Worm (Caenorhabditis elegans) whole organism, mixed stage, embryonic: ENCODE results near the gene ZK550.6.

Experiments
- M03D4.4 ChIP-seq: sonication (generic microtip); optimal IDR thresholded peaks from 2 replicates; lab custom pipeline; 2017; ENCODE audit warnings: mild to moderate bottlenecking, missing genetic modification characterization, missing compliant biosample characterization
- bed-3 ChIP-seq: fragments of 200-800 bp; sonication (Bioruptor generic); optimal IDR thresholded peaks from 3 replicates; lab custom pipeline; 2018; ENCODE audit warnings: mild to moderate bottlenecking, missing genetic modification characterization, moderate library complexity, missing compliant biosample characterization
- ceh-39 ChIP-seq: fragments of 150-350 bp; optimal IDR thresholded peaks from 2 replicates; lab custom pipeline; 2014; ENCODE audit warnings: missing biosample characterization, missing genetic modification characterization
- ceh-43 ChIP-seq: fragments of 200-800 bp; sonication (Bioruptor generic); optimal IDR thresholded peaks from 2 replicates; lab custom pipeline; 2018; ENCODE audit warnings: mild to moderate bottlenecking, missing genetic modification characterization, moderate library complexity, missing compliant biosample characterization
- ceh-83 ChIP-seq: fragments of 200-800 bp; sonication (Bioruptor generic); optimal IDR thresholded peaks from 2 replicates; lab custom pipeline; 2018; ENCODE audit warnings: mild to moderate bottlenecking, missing genetic modification characterization, missing compliant biosample characterization
- ces-1 ChIP-seq: fragments of 150-350 bp; optimal IDR thresholded peaks from 2 replicates; lab custom pipeline; 2014; ENCODE audit warnings: missing biosample characterization, missing genetic modification reagents, missing genetic modification characterization
- cnd-1 ChIP-seq: fragments of 200-800 bp; sonication (Bioruptor generic); optimal IDR thresholded peaks from 2 replicates; lab custom pipeline; 2018; ENCODE audit warnings: mild to moderate bottlenecking, missing genetic modification characterization, missing compliant biosample characterization
- drap-1 ChIP-seq: fragments of 200-800 bp; sonication (Bioruptor generic); optimal IDR thresholded peaks from 3 replicates; lab custom pipeline; 2018; ENCODE audit warnings: mild to moderate bottlenecking, missing genetic modification characterization, missing compliant biosample characterization
- elt-3 ChIP-seq: fragments of 150-350 bp; optimal IDR thresholded peaks from 2 replicates; lab custom pipeline; 2014; ENCODE audit warnings: missing biosample characterization, missing genetic modification characterization
- flh-1 ChIP-seq: fragments of 200-800 bp; sonication (Bioruptor generic); optimal IDR thresholded peaks from 2 replicates; lab custom pipeline; 2018; ENCODE audit warnings: mild to moderate bottlenecking, missing genetic modification characterization, moderate library complexity, missing compliant biosample characterization
- ham-2 ChIP-seq: fragments of 200-800 bp; sonication (Bioruptor generic); optimal IDR thresholded peaks from 2 replicates; lab custom pipeline; 2018; ENCODE audit warnings: mild to moderate bottlenecking, missing genetic modification characterization, missing compliant biosample characterization
- lin-13 ChIP-seq: fragments of 150-350 bp; optimal IDR thresholded peaks from 2 replicates; lab custom pipeline; 2014; ENCODE audit warnings: missing biosample characterization, missing genetic modification characterization
- lin-32 ChIP-seq: fragments of 200-800 bp; sonication (Bioruptor generic); optimal IDR thresholded peaks from 2 replicates; lab custom pipeline; 2018; ENCODE audit warnings: mild to moderate bottlenecking, missing genetic modification characterization, missing compliant biosample characterization
- mab-5 ChIP-seq: fragments of 150-350 bp; optimal IDR thresholded peaks from 2 replicates; lab custom pipeline; 2014; ENCODE audit warnings: missing biosample characterization, missing genetic modification characterization
- mls-2 ChIP-seq: sonication (generic microtip); optimal IDR thresholded peaks from 2 replicates; lab custom pipeline; 2016; ENCODE audit warnings: mild to moderate bottlenecking, missing genetic modification characterization, moderate library complexity, missing compliant biosample characterization
- nhr-12 ChIP-seq: fragments of 150-350 bp; optimal IDR thresholded peaks from 2 replicates; lab custom pipeline; 2014; ENCODE audit warnings: missing biosample characterization, missing genetic modification characterization
- nhr-2 ChIP-seq: fragments of 150-350 bp; optimal IDR thresholded peaks from 2 replicates; lab custom pipeline; 2014; ENCODE audit warnings: missing biosample characterization, missing genetic modification characterization
- nhr-237 ChIP-seq: fragments of 150-350 bp; optimal IDR thresholded peaks from 2 replicates; lab custom pipeline; 2014; ENCODE audit warnings: missing biosample characterization, missing genetic modification characterization
- nhr-28 ChIP-seq: fragments of 150-350 bp; optimal IDR thresholded peaks from 2 replicates; lab custom pipeline; 2014; ENCODE audit warnings: missing biosample characterization, missing genetic modification characterization
- nhr-76 ChIP-seq: sonication (generic microtip); optimal IDR thresholded peaks from 2 replicates; lab custom pipeline; 2017; ENCODE audit warnings: missing biosample characterization, missing genetic modification characterization
- pha-4 ChIP-seq: fragments of 150-350 bp; optimal IDR thresholded peaks from 2 replicates; lab custom pipeline; 2018; ENCODE audit warnings: missing biosample characterization, missing genetic modification reagents, missing genetic modification characterization
- sem-2 ChIP-seq: fragments of 200-800 bp; sonication (Bioruptor generic); optimal IDR thresholded peaks from 2 replicates; lab custom pipeline; 2018; ENCODE audit warnings: mild to moderate bottlenecking, missing genetic modification characterization, missing compliant biosample characterization
- snpc-4 ChIP-seq: fragments of 150-350 bp; optimal IDR thresholded peaks from 2 replicates; lab custom pipeline; 2014; ENCODE audit warnings: missing biosample characterization, missing genetic modification characterization
- sptf-1 ChIP-seq: sonication (generic microtip); optimal IDR thresholded peaks from 2 replicates; lab custom pipeline; 2017; ENCODE audit warnings: mild to moderate bottlenecking, missing genetic modification characterization, moderate library complexity, missing compliant biosample characterization
- tbx-8 ChIP-seq: fragments of 200-800 bp; sonication (Bioruptor generic); optimal IDR thresholded peaks from 2 replicates; lab custom pipeline; 2018; ENCODE audit warnings: mild to moderate bottlenecking, missing genetic modification characterization, moderate library complexity, missing compliant biosample characterization
- unc-120 ChIP-seq: sonication (generic microtip); optimal IDR thresholded peaks from 2 replicates; lab custom pipeline; 2017; ENCODE audit warnings: missing genetic modification characterization, missing compliant biosample characterization; ENCODE audit not compliant: poor library complexity, severe bottlenecking
- zip-8 ChIP-seq: fragments of 150-350 bp; optimal IDR thresholded peaks from 2 replicates; lab custom pipeline; 2014; ENCODE audit warnings: missing biosample characterization, missing genetic modification characterization
- ztf-11 ChIP-seq: fragments of 150-350 bp; optimal IDR thresholded peaks from 2 replicates; lab custom pipeline; 2014; ENCODE audit warnings: missing biosample characterization, missing genetic modification characterization

The ZK550.6 gene

DNA sequence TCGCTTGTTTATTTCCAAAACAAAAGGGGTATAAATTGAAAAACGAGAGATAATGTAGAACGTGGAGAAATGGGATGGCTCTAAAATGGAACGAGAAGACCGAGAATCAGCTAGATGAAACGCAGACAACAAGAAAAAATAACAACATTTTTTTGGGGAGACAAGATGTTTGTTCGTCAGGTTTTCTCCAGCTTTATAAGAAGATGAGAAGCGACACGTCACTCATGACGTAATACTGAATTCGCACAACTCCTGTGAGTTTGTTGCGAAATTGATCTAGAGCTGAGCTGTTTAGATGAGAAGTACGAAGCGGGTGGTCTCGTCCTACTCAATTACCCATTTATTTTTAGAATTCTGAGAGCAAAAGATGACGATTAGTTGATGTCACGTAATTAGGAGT is 23.0 kb upstream of the ZK550.6 start:
- TF ChIP-seq sptf-1 (no peak), ceh-39 (tag; lab: Kevin White, UChicago) (no peak), zip-8 (tag; lab: Kevin White, UChicago) (peak; percentile 10), lin-13 (tag; lab: Kevin White, UChicago) (no peak), snpc-4 (tag; lab: Kevin White, UChicago) (no peak)

ce11 chrIV:17284099-17284498 is 21.8 kb upstream of the ZK550.6 start, which contains the start of gene nra-1:
Gene nra-1 (minus strand): TSS chrIV:17284199.
- no peak for TF ChIP-seq lin-32 (GFP tag; lab: Kevin White, UChicago)
- TF ChIP-seq ztf-11 (tag; lab: Kevin White, UChicago), result no peak
- no peak for TF ChIP-seq nhr-28 (tag; lab: Kevin White, UChicago)
- no peak for TF ChIP-seq nhr-2 (tag; lab: Kevin White, UChicago)
- no peak for TF ChIP-seq pha-4 (tag; lab: Kevin White, UChicago)
- TF ChIP-seq ham-2 (GFP tag; lab: Kevin White, UChicago), result no peak
- no peak for TF ChIP-seq ceh-39 (tag; lab: Kevin White, UChicago)
- no peak for TF ChIP-seq mab-5 (tag; lab: Kevin White, UChicago)
- TF ChIP-seq snpc-4 (tag; lab: Kevin White, UChicago), result no peak
- no peak for TF ChIP-seq mls-2 (tag; lab: Kevin White, UChicago)
- TF ChIP-seq zip-8 (tag; lab: Kevin White, UChicago), result no peak
- TF ChIP-seq nhr-237 (tag; lab: Kevin White, UChicago), result no peak
- TF ChIP-seq nhr-12 (tag; lab: Kevin White, UChicago), result no peak
- TF ChIP-seq M03D4.4 (tag; lab: Kevin White, UChicago), result no peak
- no peak for TF ChIP-seq lin-13 (tag; lab: Kevin White, UChicago)
- TF ChIP-seq nhr-76 (tag; lab: Kevin White, UChicago), result no peak
- TF ChIP-seq tbx-8, result no peak
- no peak for TF ChIP-seq elt-3 (tag; lab: Kevin White, UChicago)
- no peak for TF ChIP-seq drap-1 (GFP tag; lab: Kevin White, UChicago)

- no peak for TF ChIP-seq ceh-83 (GFP tag; lab: Kevin White, UChicago)
- TF ChIP-seq mab-5 (tag; lab: Kevin White, UChicago), result no peak
- no peak for TF ChIP-seq M03D4.4 (tag; lab: Kevin White, UChicago)
- no peak for TF ChIP-seq sem-2
- peak; percentile 22 for TF ChIP-seq ces-1
- no peak for TF ChIP-seq flh-1 (GFP tag; lab: Kevin White, UChicago)
- TF ChIP-seq, all 35 proteins: peak for 1
Observed at ce11 chrIV:17281060-17282021, 19.1 kb upstream of the ZK550.6 start.

ce11 chrIV:17280441-17280939 is 18.2 kb upstream of the ZK550.6 start:
- no peak for TF ChIP-seq flh-1 (GFP tag; lab: Kevin White, UChicago)
- no peak for TF ChIP-seq ztf-11 (tag; lab: Kevin White, UChicago)
- TF ChIP-seq cnd-1 (tag; lab: Kevin White, UChicago), result no peak
- TF ChIP-seq tbx-8, result no peak
- no peak for TF ChIP-seq ceh-83 (GFP tag; lab: Kevin White, UChicago)
- no peak for TF ChIP-seq nhr-28 (tag; lab: Kevin White, UChicago)
- TF ChIP-seq bed-3 (GFP tag; lab: Kevin White, UChicago), result no peak
- no peak for TF ChIP-seq ceh-43 (GFP tag; lab: Kevin White, UChicago)
- TF ChIP-seq nhr-12 (tag; lab: Kevin White, UChicago), result no peak

ce11 chrIV:17279592-17280440 is 17.5 kb upstream of the ZK550.6 start:
- TF ChIP-seq ces-1 (no peak), lin-32 (GFP tag; lab: Kevin White, UChicago) (no peak), nhr-2 (tag; lab: Kevin White, UChicago) (no peak), tbx-8 (no peak), nhr-76 (tag; lab: Kevin White, UChicago) (no peak), snpc-4 (tag; lab: Kevin White, UChicago) (no peak), mab-5 (tag; lab: Kevin White, UChicago) (no peak), M03D4.4 (tag; lab: Kevin White, UChicago) (no peak), unc-120 (tag; lab: Kevin White, UChicago) (no peak)
